Worm (Caenorhabditis elegans): ENCODE results near the gene pqn-48.
A peak's percentile ranks its signal among the peaks of the same experiment; 100 is the strongest.
"Not testable (repeated sequence)": the region's sequence is repeated elsewhere in the genome, so short reads cannot be mapped to it uniquely, and the experiment has no call there.

Gene pqn-48

DNA sequence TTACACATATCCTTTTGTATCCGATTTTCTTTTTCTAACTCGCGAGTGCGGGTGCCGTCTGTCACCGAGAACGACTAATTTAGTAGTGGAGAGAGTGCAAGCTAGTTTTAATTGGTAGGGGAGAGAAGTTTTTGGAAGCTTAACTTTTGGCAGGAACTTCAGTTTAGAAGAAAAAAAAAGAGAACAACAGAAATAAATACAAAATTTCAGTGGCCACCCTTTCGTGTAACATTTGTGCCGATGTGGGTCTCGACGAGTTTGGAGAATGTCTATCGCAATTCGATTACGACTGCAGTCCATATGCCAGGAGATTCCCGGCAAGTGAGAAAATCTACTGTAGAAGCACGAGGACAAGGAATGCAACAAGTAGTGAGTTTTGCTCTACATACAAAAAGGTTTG is 29.5 kb downstream of the pqn-48 start:
- no peak for TF ChIP-seq F49E8.2 (tag; optimal IDR thresholded peaks at IDR 0.05; ENCODE audit: insufficient read depth)
- TF ChIP-seq sdz-38 (tag; optimal IDR thresholded peaks at IDR 0.05): no peak
- no peak for TF ChIP-seq let-607 (tag; optimal IDR thresholded peaks at IDR 0.05)
- TF ChIP-seq rec-8 (tag; optimal IDR thresholded peaks at IDR 0.05): no peak
- no peak for TF ChIP-seq lin-40 (tag; optimal IDR thresholded peaks at IDR 0.05)
- TF ChIP-seq die-1 (tag; optimal IDR thresholded peaks at IDR 0.05): no peak
- no peak for TF ChIP-seq cebp-1 (GFP tag; IDR thresholded peaks at IDR 0.05)
- no peak for TF ChIP-seq cebp-1 (tag; optimal IDR thresholded peaks at IDR 0.05)
- no peak for TF ChIP-seq F55B11.4 (tag; optimal IDR thresholded peaks at IDR 0.05; ENCODE audit: borderline replicate concordance, insufficient read depth)

DNA sequence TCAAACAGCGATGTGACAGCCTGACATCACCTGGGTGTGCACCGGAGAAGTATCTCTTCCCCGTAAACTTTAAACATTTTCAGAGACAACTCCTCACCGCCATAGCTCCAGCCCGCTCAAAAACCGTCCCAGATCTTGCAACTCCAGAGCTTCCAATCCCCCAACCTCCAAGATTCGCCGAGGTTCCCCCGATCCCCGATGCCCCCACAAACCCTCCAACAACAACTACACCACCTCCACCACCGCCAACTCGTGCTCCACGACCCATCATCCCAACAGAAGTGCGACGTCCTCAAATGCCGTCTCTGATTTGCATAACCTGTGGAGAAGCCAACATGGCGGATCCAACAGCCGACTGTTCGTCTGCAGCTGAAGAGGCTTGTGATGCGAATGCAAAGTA is 32.4 kb downstream of the pqn-48 start:
- peak; percentile 66 for TF ChIP-seq zfh-2 (GFP tag; conservative IDR thresholded peaks at IDR 0.05)
- no peak for TF ChIP-seq unc-62 (GFP tag; optimal IDR thresholded peaks at IDR 0.05)

DNA sequence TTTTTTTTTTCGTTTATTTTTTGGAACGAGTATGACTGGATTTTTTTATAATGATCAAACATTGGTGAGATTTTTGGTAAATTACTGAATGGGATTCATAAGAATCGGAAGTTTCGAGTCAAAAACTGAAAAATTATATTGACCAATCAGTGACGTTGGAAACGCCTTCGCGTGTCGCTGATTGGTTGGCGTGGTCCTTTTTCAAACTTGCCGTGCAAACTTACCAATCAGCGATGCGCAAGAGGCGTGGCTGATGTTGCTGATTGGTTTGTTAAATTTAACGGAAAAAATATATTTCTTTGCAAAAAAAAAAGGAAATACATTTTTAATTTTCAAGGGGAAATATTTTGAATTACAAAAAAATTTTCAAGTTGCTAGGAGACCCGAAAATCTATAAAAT is 36.0 kb downstream of the pqn-48 start:
- TF ChIP-seq Y53G8AR.9 (GFP tag; conservative IDR thresholded peaks at IDR 0.05): no peak
- no peak for TF ChIP-seq nhr-90 (tag; optimal IDR thresholded peaks at IDR 0.05)
- TF ChIP-seq die-1 (tag; optimal IDR thresholded peaks at IDR 0.05): no peak
- no peak for TF ChIP-seq attf-6 (GFP tag; IDR thresholded peaks at IDR 0.05)
- no peak for TF ChIP-seq tlf-1 (GFP tag; optimal IDR thresholded peaks at IDR 0.05)

DNA sequence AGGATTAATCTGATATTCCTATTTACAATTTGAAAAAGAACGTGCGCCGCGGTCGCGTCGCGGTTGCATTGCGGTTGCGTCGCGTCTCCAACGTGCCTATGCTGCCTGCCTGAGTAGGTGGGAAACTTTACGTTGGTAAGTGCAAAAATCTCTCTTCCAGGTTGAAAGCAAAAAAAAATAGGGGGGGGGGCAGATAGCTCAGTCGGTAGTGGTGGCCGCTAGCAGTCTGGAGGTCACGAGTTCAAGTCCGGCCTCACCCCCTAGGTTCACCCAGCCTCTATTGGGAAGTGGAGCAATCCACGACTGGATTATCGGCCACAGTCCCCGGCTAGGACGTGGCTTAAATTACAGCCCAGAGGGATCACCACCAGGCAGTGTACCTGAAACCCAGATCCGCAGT is 39.4 kb downstream of the pqn-48 start:
- TF ChIP-seq zfh-2 (GFP tag; conservative IDR thresholded peaks at IDR 0.05): peak; percentile 38; the same call in 1 of the 2 replicates
- TF ChIP-seq rpc-1 (optimal IDR thresholded peaks at IDR 0.05): not testable (repeated sequence)
- TF ChIP-seq rpc-1 (tag; optimal IDR thresholded peaks at IDR 0.05): peak; percentile 50

DNA sequence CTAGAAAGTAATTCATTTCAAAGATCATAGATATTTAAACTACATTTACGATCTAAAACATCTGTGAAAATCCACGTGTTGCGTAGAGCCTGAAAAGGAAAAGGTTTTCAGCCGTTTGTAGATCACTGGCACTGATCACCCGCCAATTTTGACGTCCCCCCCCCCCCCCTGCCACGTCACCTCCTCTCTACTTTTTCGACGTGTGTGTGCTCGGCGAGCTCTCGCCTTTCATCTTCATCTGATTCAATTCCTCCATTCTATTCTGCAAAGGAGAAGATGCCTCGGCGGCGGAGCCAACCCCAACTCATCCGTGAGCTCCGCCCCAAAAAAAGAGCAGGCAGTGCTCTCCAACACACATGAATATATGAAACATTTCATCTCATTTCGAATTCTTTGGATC is 42.5 kb downstream of the pqn-48 start:
- no peak for TF ChIP-seq dox-1 (GFP tag; IDR thresholded peaks at IDR 0.05)
- peak; percentile 53; the same call in 1 of the 2 replicates for TF ChIP-seq zfh-2 (GFP tag; conservative IDR thresholded peaks at IDR 0.05)

DNA sequence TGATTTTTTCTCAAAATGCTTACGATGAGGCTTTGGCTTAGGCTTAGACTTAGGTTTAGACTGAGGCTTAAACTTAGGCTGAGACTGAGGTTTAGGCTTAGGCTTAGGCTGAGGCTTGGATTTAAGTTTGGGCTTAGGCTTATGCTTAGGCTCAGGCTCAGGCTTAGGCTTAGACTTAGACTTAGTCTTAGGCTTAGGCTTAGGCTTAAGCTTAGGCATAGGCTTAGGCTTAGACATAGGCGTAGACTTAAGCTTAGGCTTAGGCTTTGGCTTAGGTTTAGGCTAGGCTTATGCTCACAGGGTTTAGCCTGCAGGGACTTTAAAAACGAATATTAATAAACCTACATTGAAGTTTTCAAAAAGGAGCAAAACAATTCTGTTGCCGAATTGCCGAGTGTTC is 43.2 kb downstream of the pqn-48 start:
- TF ChIP-seq snpc-1.1 (tag; optimal IDR thresholded peaks at IDR 0.05; ENCODE audit: insufficient read depth) (no peak), ceh-91 (GFP tag; IDR thresholded peaks at IDR 0.05) (no peak), egl-18 (GFP tag; IDR thresholded peaks at IDR 0.05) (no peak), Y79H2A.3 (GFP tag; conservative IDR thresholded peaks at IDR 0.05) (no peak), mxl-1 (tag; optimal IDR thresholded peaks at IDR 0.05) (no peak), lsy-27 (tag; optimal IDR thresholded peaks at IDR 0.05; ENCODE audit: borderline replicate concordance, insufficient read depth) (no peak), ztf-28 (GFP tag; IDR thresholded peaks at IDR 0.05) (no peak), lag-1 (GFP tag; IDR thresholded peaks at IDR 0.05) (no peak), hmg-1.2 (GFP tag; IDR thresholded peaks at IDR 0.05) (no peak), let-607 (tag; optimal IDR thresholded peaks at IDR 0.05) (no peak), C17E4.6 (GFP tag; IDR thresholded peaks at IDR 0.05) (no peak), attf-5 (GFP tag; optimal IDR thresholded peaks at IDR 0.05) (no peak), snpc-4 (GFP tag; optimal IDR thresholded peaks at IDR 0.05) (no peak), snpc-4 (tag; optimal IDR thresholded peaks at IDR 0.05) (no peak), T07F8.4 (tag; optimal IDR thresholded peaks at IDR 0.05) (no peak), sea-2 (GFP tag; IDR thresholded peaks at IDR 0.05) (no peak), unc-130 (GFP tag; optimal IDR thresholded peaks at IDR 0.05) (no peak), F55B11.4 (tag; optimal IDR thresholded peaks at IDR 0.05; ENCODE audit: borderline replicate concordance, insufficient read depth) (no peak), chd-7 (tag; optimal IDR thresholded peaks at IDR 0.05) (no peak), B0019.2 (GFP tag; conservative IDR thresholded peaks at IDR 0.05) (no peak), nhr-80 (tag; optimal IDR thresholded peaks at IDR 0.05) (no peak)
